Worm (Caenorhabditis elegans): ENCODE results near the gene C14F11.7.

Gene C14F11.7

DNA sequence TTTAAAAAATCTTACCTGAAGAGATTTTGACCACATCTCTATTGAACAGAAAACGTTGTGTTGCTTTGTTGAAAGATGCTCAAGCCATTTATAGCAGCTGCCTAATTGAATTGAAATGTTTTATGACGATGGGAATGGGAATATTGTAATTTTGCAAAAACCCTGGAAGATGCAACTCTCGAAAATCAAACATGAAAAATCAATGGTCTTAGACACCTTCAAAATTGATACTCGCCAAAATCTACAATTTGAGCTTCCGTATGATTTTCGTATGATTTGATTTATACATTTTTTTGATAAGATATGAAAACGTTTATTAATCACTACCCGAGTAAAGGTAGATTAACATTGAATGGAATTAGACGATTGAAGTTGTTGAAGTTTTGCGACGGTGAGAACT is at the start of gene C14F11.7:
Gene C14F11.7, minus strand, starts transcription at position 101 of the 400 bp plus-strand sequence.
- TF ChIP-seq dao-5 (tag; optimal IDR thresholded peaks at IDR 0.05) = no peak

DNA sequence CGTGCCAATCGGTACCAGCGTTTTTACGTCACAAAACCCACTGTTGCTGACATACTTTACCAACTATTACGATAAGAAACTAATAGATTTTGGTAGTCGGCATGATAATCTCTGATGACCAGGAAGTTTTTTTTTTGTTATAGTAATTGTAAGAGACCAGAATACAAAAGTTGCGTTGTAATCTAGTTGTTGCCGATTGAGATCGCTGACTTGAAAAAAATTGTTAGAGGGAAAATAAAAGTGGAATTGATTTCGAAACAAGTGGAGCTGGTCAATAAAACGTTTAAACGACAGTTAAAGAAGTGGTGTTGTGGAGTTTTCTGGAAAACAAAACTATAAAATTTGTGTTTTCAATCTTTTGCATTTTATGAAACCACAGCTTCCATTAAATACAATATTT is 48.6 kb upstream of the C14F11.7 start:
- TF ChIP-seq him-1 (tag; optimal IDR thresholded peaks at IDR 0.05) (no peak), dao-5 (tag; optimal IDR thresholded peaks at IDR 0.05) (no peak), W03F9.2 (tag; optimal IDR thresholded peaks at IDR 0.05) (no peak)

DNA sequence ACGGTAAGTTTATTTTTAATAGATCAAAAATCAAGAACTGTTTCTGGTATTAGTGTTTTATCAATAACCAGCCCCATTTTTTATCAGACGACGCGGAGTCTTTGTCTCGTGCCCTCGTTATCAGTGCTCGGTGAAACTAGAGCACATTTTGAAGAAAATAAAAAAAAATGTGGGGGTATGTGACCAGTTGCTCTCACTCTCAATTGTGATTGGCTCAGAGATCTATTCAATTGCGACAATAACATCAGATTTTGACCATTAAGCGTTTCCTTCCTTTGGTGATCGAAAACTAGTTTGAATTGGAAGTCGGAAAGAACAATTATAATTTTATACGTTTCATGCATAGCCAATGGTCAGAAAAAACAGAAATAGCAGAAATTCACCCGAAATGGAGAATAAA is 48.1 kb upstream of the C14F11.7 start:
- no peak for TF ChIP-seq him-1 (tag; optimal IDR thresholded peaks at IDR 0.05)

DNA sequence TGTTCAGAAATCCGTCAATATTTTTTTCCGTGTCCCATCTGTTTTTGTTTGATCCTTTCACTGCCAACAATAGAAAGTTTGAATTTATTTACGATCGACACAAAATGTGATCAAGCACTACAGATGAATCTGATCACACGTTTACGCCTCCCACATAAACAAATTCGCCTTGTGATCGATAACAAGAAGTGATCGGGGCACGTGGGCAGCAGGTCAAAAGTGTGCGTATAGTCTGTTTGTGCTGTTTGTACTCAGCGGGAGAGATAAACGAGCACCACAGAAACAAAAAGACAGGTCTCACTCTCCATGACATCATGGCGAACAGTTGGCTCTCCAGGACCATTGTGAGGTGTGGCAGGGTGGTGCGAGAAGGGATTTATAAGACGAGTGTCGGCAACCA is 47.2 kb upstream of the C14F11.7 start:
- peak; percentile 32 for TF ChIP-seq dao-5 (tag; optimal IDR thresholded peaks at IDR 0.05)
- no peak for TF ChIP-seq W03F9.2 (tag; optimal IDR thresholded peaks at IDR 0.05)
- no peak for TF ChIP-seq him-1 (tag; optimal IDR thresholded peaks at IDR 0.05)

DNA sequence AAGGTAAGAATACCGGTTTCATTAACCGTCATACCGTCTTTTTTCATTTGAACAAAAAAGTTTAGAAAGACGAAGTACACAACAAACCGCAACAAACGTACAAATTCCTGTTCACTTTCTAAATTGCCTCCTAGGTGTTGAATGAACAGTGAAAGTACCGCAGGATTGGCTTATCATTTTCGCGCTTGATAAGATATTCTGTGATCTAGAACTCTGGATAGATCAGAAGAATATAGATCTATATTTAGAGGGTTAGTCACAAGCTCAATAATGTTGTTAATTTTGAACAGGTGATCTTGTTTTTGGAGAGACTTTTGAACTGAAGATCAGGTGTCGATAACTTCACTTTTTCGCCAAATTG is 46.3 kb upstream of the C14F11.7 start:
- TF ChIP-seq him-1 (tag; optimal IDR thresholded peaks at IDR 0.05) (no peak), dao-5 (tag; optimal IDR thresholded peaks at IDR 0.05) (no peak), W03F9.2 (tag; optimal IDR thresholded peaks at IDR 0.05) (no peak)

DNA sequence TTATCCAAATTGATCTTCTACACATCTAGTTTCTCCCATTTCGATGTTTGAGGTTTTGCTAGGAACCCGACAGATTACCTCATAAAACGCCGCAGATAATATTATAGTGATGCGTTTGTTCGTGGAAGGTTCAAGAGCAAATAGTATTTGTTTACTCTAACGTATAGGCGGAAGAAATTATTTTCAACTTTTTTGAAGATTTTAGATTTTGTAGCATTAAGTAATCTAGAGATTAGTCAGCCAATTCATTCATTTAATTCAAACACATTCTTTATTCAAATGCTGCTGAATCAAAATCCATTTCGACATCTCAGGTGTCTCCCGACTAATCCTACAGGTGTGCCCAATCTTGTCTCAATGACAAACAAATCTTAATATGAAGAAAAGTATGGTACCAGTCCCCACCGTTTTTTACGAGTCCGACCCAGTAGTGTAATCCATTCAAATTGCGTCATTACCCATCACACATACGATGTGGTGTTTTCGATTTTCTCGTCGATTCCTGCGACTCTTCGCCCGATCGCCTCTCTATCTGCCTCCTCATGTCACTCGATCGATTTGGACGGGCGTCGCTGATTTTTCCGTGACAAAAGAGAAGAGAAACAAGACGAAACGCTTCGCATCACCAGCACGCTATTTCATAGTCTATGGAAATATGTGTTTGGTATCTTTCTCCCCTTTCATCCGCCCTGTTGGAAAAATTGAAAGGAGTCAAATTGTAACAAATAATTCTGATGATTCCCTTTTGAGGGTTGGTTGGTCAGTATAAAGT is 45.7 kb upstream of the C14F11.7 start:
- TF ChIP-seq him-1 (tag; optimal IDR thresholded peaks at IDR 0.05) (no peak), dao-5 (tag; optimal IDR thresholded peaks at IDR 0.05) (no peak), W03F9.2 (tag; optimal IDR thresholded peaks at IDR 0.05) (peak; percentile 30)

DNA sequence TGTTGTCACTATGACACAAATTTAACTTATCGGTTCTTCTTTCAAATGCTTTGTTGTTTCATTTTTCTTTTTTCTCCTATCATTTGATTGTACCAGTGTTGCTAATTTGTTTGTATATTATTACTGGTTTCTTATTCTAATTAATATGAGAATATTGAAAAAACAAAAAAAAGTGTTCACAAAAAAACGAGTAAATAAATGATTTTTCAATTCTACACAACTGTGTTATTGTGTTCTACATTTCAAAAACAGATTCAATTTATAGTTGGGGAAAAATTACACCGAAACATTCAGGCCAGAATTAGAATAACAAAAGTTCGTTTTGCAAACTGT is 45.2 kb upstream of the C14F11.7 start:
- TF ChIP-seq dao-5 (tag; optimal IDR thresholded peaks at IDR 0.05) (no peak), him-1 (tag; optimal IDR thresholded peaks at IDR 0.05) (peak; percentile 5)

DNA sequence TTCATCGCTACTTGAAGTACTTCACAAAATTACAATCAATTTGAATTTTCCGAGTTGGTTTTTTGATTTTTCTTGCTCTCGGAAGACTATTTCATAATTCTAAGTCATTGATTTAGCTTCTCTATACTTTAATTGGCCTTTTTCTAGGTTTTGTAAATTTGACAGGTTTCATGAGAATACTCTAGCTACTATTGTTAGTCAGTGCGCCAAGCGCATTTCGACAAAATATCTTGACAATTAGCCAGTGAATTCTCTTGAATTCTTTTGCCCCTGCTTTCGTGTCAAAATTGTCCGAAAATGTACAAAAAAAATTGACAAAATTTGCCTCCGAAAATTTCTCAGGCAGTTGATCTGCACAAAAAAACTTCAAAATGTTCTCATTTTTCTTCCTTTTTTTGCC is 44.8 kb upstream of the C14F11.7 start:
- no peak for TF ChIP-seq him-1 (tag; optimal IDR thresholded peaks at IDR 0.05)
- TF ChIP-seq W03F9.2 (tag; optimal IDR thresholded peaks at IDR 0.05) = no peak
- no peak for TF ChIP-seq dao-5 (tag; optimal IDR thresholded peaks at IDR 0.05)

DNA sequence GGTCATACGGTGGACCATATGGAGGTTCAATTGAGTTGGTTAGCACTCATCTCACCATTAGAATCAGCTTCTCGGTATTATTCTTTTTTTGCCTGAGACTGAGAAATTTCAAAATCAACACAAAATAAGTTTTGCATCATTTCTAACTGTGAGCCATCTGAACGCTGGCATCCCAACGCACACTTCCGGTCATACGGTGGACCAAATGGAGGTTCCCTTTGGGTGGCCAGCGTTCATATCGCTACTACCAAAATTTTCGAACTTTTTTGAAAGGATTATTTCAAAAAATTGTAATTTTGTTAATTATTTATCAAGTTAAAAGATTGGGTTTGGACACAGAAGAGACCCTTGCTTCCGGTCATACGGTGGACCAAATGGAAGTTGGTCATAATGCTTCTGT is 44.4 kb upstream of the C14F11.7 start:
- TF ChIP-seq him-1 (tag; optimal IDR thresholded peaks at IDR 0.05) = no peak
- no peak for TF ChIP-seq W03F9.2 (tag; optimal IDR thresholded peaks at IDR 0.05)
- TF ChIP-seq dao-5 (tag; optimal IDR thresholded peaks at IDR 0.05) = no peak

DNA sequence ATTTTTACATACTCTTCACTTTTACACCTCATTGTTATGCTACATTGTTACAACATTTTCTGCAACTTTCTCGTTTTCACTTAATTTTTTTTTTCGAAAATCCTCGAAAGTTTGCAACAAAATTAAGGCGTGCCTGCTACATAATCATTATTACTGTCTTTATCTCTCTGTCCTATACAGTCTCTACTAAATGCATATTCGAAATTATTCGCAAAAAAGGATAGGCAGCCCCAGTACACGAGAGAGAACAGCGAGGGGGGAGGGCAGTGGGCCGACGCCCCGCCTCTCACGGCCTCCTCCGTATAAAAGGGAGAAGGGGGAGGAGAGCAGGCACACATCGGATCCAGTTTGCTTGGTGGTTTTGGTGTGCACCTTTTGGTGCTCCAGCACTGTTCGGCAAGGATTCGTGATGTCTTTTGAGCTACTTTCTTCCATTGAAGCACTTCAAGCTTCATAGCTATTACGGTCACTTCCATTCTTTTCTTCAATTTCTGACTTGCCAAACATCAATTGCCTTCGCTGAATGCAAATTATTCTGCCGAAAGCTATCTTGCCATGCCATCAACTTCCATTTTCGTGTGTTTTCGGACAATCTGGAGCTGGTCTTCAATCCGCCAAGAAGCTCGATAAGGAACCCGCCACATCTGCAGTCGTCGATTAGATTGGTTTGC is 43.7 kb upstream of the C14F11.7 start:
- TF ChIP-seq him-1 (tag; optimal IDR thresholded peaks at IDR 0.05) (peak; percentile 45), W03F9.2 (tag; optimal IDR thresholded peaks at IDR 0.05) (no peak), dao-5 (tag; optimal IDR thresholded peaks at IDR 0.05) (no peak)

DNA sequence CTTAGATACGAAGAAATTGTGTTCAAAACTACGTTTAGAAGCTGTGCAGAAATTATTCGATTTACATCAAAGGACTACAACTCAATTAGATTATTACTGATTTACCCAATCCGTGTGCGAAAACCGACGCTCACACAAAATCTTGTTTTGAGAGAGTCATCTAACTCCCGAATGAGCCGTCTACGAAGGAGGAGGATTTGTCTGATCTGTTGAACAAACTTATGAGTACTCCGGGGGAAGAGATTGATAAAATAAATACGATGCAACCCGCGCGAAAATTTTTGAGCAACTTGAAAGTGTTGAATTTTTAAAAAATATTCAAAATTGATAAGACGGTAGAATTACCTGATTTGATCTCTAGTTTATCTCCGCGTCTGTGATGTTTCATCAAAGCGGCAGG is 43.0 kb upstream of the C14F11.7 start:
- TF ChIP-seq dao-5 (tag; optimal IDR thresholded peaks at IDR 0.05) (no peak), him-1 (tag; optimal IDR thresholded peaks at IDR 0.05) (no peak), W03F9.2 (tag; optimal IDR thresholded peaks at IDR 0.05) (no peak)

DNA sequence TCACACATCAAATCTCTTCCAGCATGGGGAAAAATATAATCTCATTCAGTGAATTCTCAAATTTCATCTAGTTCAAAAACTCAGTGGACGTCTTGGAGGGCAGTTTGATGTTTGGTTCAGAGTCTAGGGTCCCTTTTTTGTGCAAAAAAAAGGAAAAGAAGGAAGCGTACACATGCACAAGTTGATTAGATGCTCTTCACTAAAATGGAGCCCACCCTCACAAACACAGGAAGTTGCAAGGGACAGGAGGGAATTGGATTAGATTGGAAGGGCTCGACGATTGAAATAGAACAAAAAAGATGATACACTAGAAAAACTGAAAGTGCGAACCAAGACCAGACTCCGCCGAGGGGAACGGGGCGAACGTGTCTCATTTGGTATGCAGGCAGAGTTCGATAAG is 42.5 kb upstream of the C14F11.7 start:
- TF ChIP-seq him-1 (tag; optimal IDR thresholded peaks at IDR 0.05) = no peak
- no peak for TF ChIP-seq dao-5 (tag; optimal IDR thresholded peaks at IDR 0.05)
- no peak for TF ChIP-seq W03F9.2 (tag; optimal IDR thresholded peaks at IDR 0.05)

DNA sequence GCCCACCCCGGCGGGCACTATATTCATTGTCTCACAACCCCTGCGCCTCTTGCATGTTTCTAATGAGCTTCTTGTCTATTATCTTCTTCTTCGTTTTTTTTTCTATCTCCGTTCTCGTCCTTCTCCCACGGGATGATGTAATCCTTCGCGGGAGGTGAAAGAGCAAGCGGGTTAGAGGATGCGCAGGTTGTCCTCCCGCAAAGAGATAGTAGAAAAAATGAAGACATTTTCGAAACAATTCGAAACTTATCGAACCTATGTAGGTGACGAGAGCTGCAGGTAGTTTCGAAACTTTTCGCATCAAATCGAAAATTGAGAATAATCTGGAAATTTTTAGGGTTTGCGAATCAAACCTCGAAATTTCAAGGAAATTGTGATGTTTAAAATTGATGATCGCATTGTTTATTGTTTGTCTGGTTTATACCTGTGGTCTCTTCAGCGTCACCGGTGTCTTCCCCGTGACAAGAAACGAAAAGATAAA is 41.9 kb upstream of the C14F11.7 start:
- no peak for TF ChIP-seq dao-5 (tag; optimal IDR thresholded peaks at IDR 0.05)
- no peak for TF ChIP-seq W03F9.2 (tag; optimal IDR thresholded peaks at IDR 0.05)
- no peak for TF ChIP-seq him-1 (tag; optimal IDR thresholded peaks at IDR 0.05)

DNA sequence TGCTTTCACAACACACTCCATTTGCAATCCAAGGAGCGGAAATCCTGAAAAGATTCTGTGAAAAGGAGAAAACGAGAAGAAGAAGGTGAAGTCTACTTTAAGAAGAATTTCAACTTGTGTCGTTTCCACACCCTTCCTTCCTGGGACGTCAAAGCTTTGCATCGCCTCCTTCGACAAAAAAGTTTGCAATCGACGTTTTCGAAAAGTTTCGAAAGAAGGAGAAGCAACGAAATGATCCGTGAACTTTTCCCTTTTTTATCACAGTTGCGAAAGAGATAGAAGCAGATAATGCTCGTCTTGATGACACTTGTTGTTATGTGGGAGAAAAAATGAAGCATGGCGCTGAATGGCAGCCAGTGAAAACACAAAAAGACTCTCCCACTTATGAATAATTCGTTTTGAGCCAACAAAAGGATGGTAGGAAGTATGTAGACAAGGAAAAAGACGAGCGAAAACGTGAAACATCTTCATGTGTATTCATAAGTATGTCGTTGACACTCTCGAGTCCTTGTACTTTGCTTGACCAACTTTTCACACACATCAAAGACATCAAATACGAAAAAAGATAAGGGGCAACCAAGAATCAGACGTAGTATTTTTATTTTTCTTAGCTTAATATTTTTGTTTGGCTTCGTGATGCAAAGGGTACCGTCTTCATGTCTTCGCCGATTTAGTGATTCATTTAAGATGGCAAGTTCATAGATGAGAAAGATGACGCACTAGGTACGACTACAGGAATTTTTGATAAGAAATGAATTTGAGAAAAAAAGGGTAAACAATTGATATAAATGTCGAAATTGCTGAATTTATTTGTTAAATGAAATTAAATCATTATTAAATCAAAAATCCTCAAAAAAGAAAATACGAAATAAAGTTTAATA is 40.7 kb upstream of the C14F11.7 start:
- no peak for TF ChIP-seq him-1 (tag; optimal IDR thresholded peaks at IDR 0.05)
- TF ChIP-seq dao-5 (tag; optimal IDR thresholded peaks at IDR 0.05) = no peak
- TF ChIP-seq W03F9.2 (tag; optimal IDR thresholded peaks at IDR 0.05) = no peak

Measured in whole organism, L4/young adult.